Worm (Caenorhabditis elegans): ENCODE measurements around the gene F26A10.2.

- TF ChIP-seq flt-1 (GFP tag; IDR thresholded peaks at IDR 0.05), result no peak
- TF ChIP-seq ama-1 (optimal IDR thresholded peaks at IDR 0.05), result no peak
- no peak for TF ChIP-seq sea-1 (GFP tag; conservative IDR thresholded peaks at IDR 0.05)
- no peak for TF ChIP-seq scrt-1 (GFP tag; IDR thresholded peaks at IDR 0.05)
These were observed 10.3 kb upstream of the F26A10.2 start for ce11 chrX:7655469-7656003.

All from whole organism, early embryonic.